Fruit fly (Drosophila melanogaster) whole organism, embryonic: ENCODE results near the gene Osi17.
A peak's percentile ranks its signal among the peaks of the same experiment; 100 is the strongest.

Experiments
- Atf3 ChIP-seq: fragments of 200-800 bp; sonication (Bioruptor generic); optimal IDR thresholded peaks from 3 replicates; lab custom pipeline; 2016; ENCODE audit warnings: missing biosample characterization, missing genetic modification characterization
- CG11695 ChIP-seq: fragments of 200-800 bp; sonication (Bioruptor generic); IDR thresholded peaks from 3 replicates; pipeline ENCODE4 v1.3.6; 2022; ENCODE audit warnings: missing biosample characterization, missing genetic modification characterization
- CG12219 ChIP-seq: fragments of 200-800 bp; sonication (Bioruptor generic); optimal IDR thresholded peaks from 3 replicates; lab custom pipeline; 2018; ENCODE audit warnings: missing biosample characterization, mild to moderate bottlenecking, missing genetic modification characterization
- CG12391 ChIP-seq: fragments of 200-800 bp; sonication (Bioruptor generic); optimal IDR thresholded peaks from 3 replicates; lab custom pipeline; 2018; ENCODE audit warnings: missing biosample characterization, mild to moderate bottlenecking, missing genetic modification characterization, moderate library complexity
- CG14050 ChIP-seq: fragments of 200-800 bp; sonication (Bioruptor generic); IDR thresholded peaks from 3 replicates; pipeline ENCODE4 v1.3.6; 2022; ENCODE audit warnings: missing biosample characterization, missing genetic modification characterization
- CG14965 ChIP-seq: fragments of 200-800 bp; sonication (Bioruptor generic); optimal IDR thresholded peaks from 2 replicates; lab custom pipeline; 2016; ENCODE audit warnings: missing biosample characterization, missing genetic modification characterization, borderline replicate concordance
- CG1529 ChIP-seq: fragments of 200-800 bp; sonication (Bioruptor generic); optimal IDR thresholded peaks from 3 replicates; lab custom pipeline; 2018; ENCODE audit warnings: missing biosample characterization, missing genetic modification characterization
- CG17361 ChIP-seq: fragments of 200-800 bp; sonication (Bioruptor generic); IDR thresholded peaks from 3 replicates; pipeline ENCODE4 v1.3.6; 2022; ENCODE audit warnings: missing biosample characterization, missing genetic modification characterization
- CG17612 ChIP-seq: fragments of 200-800 bp; sonication (Bioruptor generic); IDR thresholded peaks from 2 replicates; pipeline ENCODE4 v1.3.6; 2022; ENCODE audit warnings: missing biosample characterization, missing genetic modification characterization
- CG17802 ChIP-seq: fragments of 200-800 bp; sonication (Bioruptor generic); optimal IDR thresholded peaks from 2 replicates; lab custom pipeline; 2018; ENCODE audit warnings: missing biosample characterization, mild to moderate bottlenecking, missing genetic modification characterization, moderate library complexity
- CG18262 ChIP-seq: fragments of 200-800 bp; optimal IDR thresholded peaks from 3 replicates; lab custom pipeline; 2019; ENCODE audit warnings: missing biosample characterization, mild to moderate bottlenecking, missing genetic modification characterization, moderate library complexity
- CG3065 ChIP-seq: fragments of 200-800 bp; sonication (Bioruptor generic); optimal IDR thresholded peaks from 2 replicates; lab custom pipeline; 2016; ENCODE audit warnings: missing biosample characterization, missing genetic modification characterization
- CG3407 ChIP-seq: fragments of 200-800 bp; sonication (Bioruptor generic); optimal IDR thresholded peaks from 2 replicates; lab custom pipeline; 2018; ENCODE audit warnings: missing biosample characterization, mild to moderate bottlenecking, missing genetic modification characterization
- CG43689 ChIP-seq: fragments of 200-800 bp; sonication (Bioruptor generic); IDR thresholded peaks from 2 replicates; pipeline ENCODE4 v1.3.6; 2022; ENCODE audit warnings: missing biosample characterization, missing genetic modification characterization
- CG6254 ChIP-seq: fragments of 200-800 bp; sonication (Bioruptor generic); optimal IDR thresholded peaks from 3 replicates; lab custom pipeline; 2017; ENCODE audit warnings: mild to moderate bottlenecking, missing biosample characterization, missing genetic modification reagents, missing genetic modification characterization
- CG7556 ChIP-seq: fragments of 200-800 bp; sonication (Bioruptor generic); optimal IDR thresholded peaks from 2 replicates; lab custom pipeline; 2017; ENCODE audit warnings: missing biosample characterization, mild to moderate bottlenecking, missing genetic modification characterization
- CG8281 ChIP-seq: fragments of 200-800 bp; sonication (Bioruptor generic); optimal IDR thresholded peaks from 2 replicates; lab custom pipeline; 2018; ENCODE audit warnings: missing biosample characterization, mild to moderate bottlenecking, missing genetic modification characterization, moderate library complexity
- CG8359 ChIP-seq: fragments of 200-800 bp; sonication (Bioruptor generic); optimal IDR thresholded peaks from 2 replicates; lab custom pipeline; 2017; ENCODE audit warnings: missing biosample characterization, mild to moderate bottlenecking, missing genetic modification characterization, borderline replicate concordance
- CG8388 ChIP-seq: fragments of 200-800 bp; sonication (Bioruptor generic); optimal IDR thresholded peaks from 2 replicates; lab custom pipeline; 2019; ENCODE audit warnings: missing biosample characterization, mild to moderate bottlenecking, missing genetic modification characterization, moderate library complexity
- CG8765 ChIP-seq: fragments of 200-800 bp; sonication (Bioruptor generic); IDR thresholded peaks from 2 replicates; pipeline ENCODE4 v1.3.6; 2022; ENCODE audit warnings: missing biosample characterization, missing genetic modification characterization
- Dp ChIP-seq: fragments of 200-800 bp; sonication (Bioruptor generic); optimal IDR thresholded peaks from 2 replicates; lab custom pipeline; 2018; ENCODE audit warnings: missing biosample characterization, mild to moderate bottlenecking, missing genetic modification characterization, moderate library complexity
- ERR ChIP-seq: fragments of 200-800 bp; sonication (Bioruptor generic); optimal IDR thresholded peaks from 2 replicates; lab custom pipeline; 2016; ENCODE audit warnings: missing biosample characterization, missing genetic modification characterization
- Hand ChIP-seq: fragments of 200-800 bp; sonication (Bioruptor generic); optimal IDR thresholded peaks from 2 replicates; lab custom pipeline; 2017; ENCODE audit warnings: mild to moderate bottlenecking, missing biosample characterization, missing genetic modification reagents, missing genetic modification characterization
- Max ChIP-seq: fragments of 200-800 bp; sonication (Bioruptor generic); optimal IDR thresholded peaks from 2 replicates; lab custom pipeline; 2016; ENCODE audit warnings: missing biosample characterization, mild to moderate bottlenecking, missing genetic modification characterization
- Mrtf ChIP-seq: fragments of 200-800 bp; sonication (Bioruptor generic); IDR thresholded peaks from 3 replicates; pipeline ENCODE4 v1.3.6; 2022; ENCODE audit warnings: missing biosample characterization, missing genetic modification characterization
- Nf-YB ChIP-seq: fragments of 200-800 bp; sonication (Bioruptor generic); optimal IDR thresholded peaks from 3 replicates; lab custom pipeline; 2019; ENCODE audit warnings: missing biosample characterization, mild to moderate bottlenecking, missing genetic modification characterization, moderate library complexity
- Sry-δ ChIP-seq: fragments of 200-800 bp; sonication (Bioruptor generic); optimal IDR thresholded peaks from 2 replicates; lab custom pipeline; 2016; ENCODE audit warnings: missing biosample characterization, missing genetic modification characterization
- Ssrp ChIP-seq: fragments of 200-800 bp; sonication (Bioruptor generic); optimal IDR thresholded peaks from 2 replicates; lab custom pipeline; 2018; ENCODE audit warnings: missing biosample characterization, mild to moderate bottlenecking, missing genetic modification characterization, moderate library complexity
- Trl ChIP-seq, 3 experiments: fragments of >200 bp in 2 of 3; fragments of 200-800 bp in 1 of 3; sonication (Bioruptor generic) in 1 of 3; optimal IDR thresholded peaks; 2 replicates in 1 of 3; 3 replicates in 2 of 3; lab custom pipeline; 2016 to 2017; ENCODE audit warnings: missing biosample characterization in 1 of 3, missing genetic modification characterization in 1 of 3
- amos ChIP-seq: fragments of 200-800 bp; sonication (Bioruptor generic); IDR thresholded peaks from 2 replicates; pipeline ENCODE4 v1.3.6; 2022; ENCODE audit warnings: missing biosample characterization, missing genetic modification characterization; ENCODE audit not compliant: partially characterized antibody
- az2 ChIP-seq: fragments of 200-800 bp; sonication (Bioruptor generic); optimal IDR thresholded peaks from 3 replicates; lab custom pipeline; 2016; ENCODE audit warnings: missing biosample characterization, missing genetic modification characterization
- cas ChIP-seq: fragments of 200-800 bp; sonication (Bioruptor generic); IDR thresholded peaks from 2 replicates; pipeline ENCODE4 v1.3.6; 2022; ENCODE audit warnings: missing biosample characterization, missing genetic modification characterization
- crc ChIP-seq: fragments of 200-800 bp; sonication (Bioruptor generic); optimal IDR thresholded peaks from 2 replicates; lab custom pipeline; 2016; ENCODE audit warnings: missing biosample characterization, missing genetic modification characterization
- crp ChIP-seq, 2 experiments: fragments of 200-800 bp; sonication (Bioruptor generic); optimal IDR thresholded peaks; 2 replicates in 1 of 2; 3 replicates in 1 of 2; lab custom pipeline; 2017; ENCODE audit warnings: missing biosample characterization in 2 of 2, missing genetic modification characterization in 2 of 2, mild to moderate bottlenecking in 1 of 2, moderate library complexity in 1 of 2
- en ChIP-seq: fragments of 200-800 bp; sonication (Bioruptor generic); optimal IDR thresholded peaks from 2 replicates; lab custom pipeline; 2016; ENCODE audit warnings: missing biosample characterization, missing genetic modification characterization
- eve ChIP-seq, 2 experiments: fragments of >200 bp; optimal IDR thresholded peaks; 2 replicates each; lab custom pipeline; 2017; ENCODE audit warnings: missing biosample characterization in 2 of 2, missing genetic modification characterization in 2 of 2
- ewg ChIP-seq: fragments of 200-800 bp; sonication (Bioruptor generic); optimal IDR thresholded peaks from 3 replicates; lab custom pipeline; 2017; ENCODE audit warnings: mild to moderate bottlenecking, missing biosample characterization, missing genetic modification reagents, missing genetic modification characterization
- gce ChIP-seq: fragments of 200-800 bp; sonication (Bioruptor generic); IDR thresholded peaks from 3 replicates; pipeline ENCODE4 v1.3.6; 2022; ENCODE audit warnings: missing biosample characterization, missing genetic modification characterization
- inv ChIP-seq: fragments of 200-800 bp; sonication (Bioruptor generic); IDR thresholded peaks from 2 replicates; pipeline ENCODE4 v1.3.6; 2022; ENCODE audit warnings: missing biosample characterization, missing genetic modification characterization; ENCODE audit not compliant: partially characterized antibody
- jigr1 ChIP-seq: fragments of 200-800 bp; sonication (Bioruptor generic); IDR thresholded peaks from 3 replicates; pipeline ENCODE4 v1.3.6; 2022; ENCODE audit warnings: missing biosample characterization, missing genetic modification characterization
- kay ChIP-seq: fragments of 200-800 bp; sonication (Bioruptor generic); optimal IDR thresholded peaks from 2 replicates; lab custom pipeline; 2016; ENCODE audit warnings: missing biosample characterization, missing genetic modification characterization
- kni ChIP-seq: fragments of 200-800 bp; sonication (Bioruptor generic); optimal IDR thresholded peaks from 3 replicates; lab custom pipeline; 2017; ENCODE audit warnings: mild to moderate bottlenecking, missing biosample characterization, missing genetic modification reagents, missing genetic modification characterization
- knrl ChIP-seq: fragments of 200-800 bp; sonication (Bioruptor generic); IDR thresholded peaks from 3 replicates; pipeline ENCODE4 v1.3.6; 2022; ENCODE audit warnings: missing biosample characterization, missing genetic modification characterization; ENCODE audit not compliant: partially characterized antibody
- nerfin-1 ChIP-seq: fragments of 200-800 bp; sonication (Bioruptor generic); optimal IDR thresholded peaks from 3 replicates; lab custom pipeline; 2019; ENCODE audit warnings: missing biosample characterization, mild to moderate bottlenecking, missing genetic modification characterization, moderate library complexity
- onecut ChIP-seq: fragments of 200-800 bp; sonication (Bioruptor generic); IDR thresholded peaks from 2 replicates; pipeline ENCODE4 v1.3.6; 2022; ENCODE audit warnings: missing biosample characterization, missing genetic modification characterization
- phol ChIP-seq: fragments of 200-800 bp; sonication (Bioruptor generic); optimal IDR thresholded peaks from 3 replicates; lab custom pipeline; 2018; ENCODE audit warnings: missing biosample characterization, mild to moderate bottlenecking, missing genetic modification characterization, moderate library complexity
- pros ChIP-seq: fragments of 200-800 bp; sonication (Bioruptor generic); optimal IDR thresholded peaks from 3 replicates; lab custom pipeline; 2019; ENCODE audit warnings: missing biosample characterization, mild to moderate bottlenecking, missing genetic modification characterization, moderate library complexity
- tap ChIP-seq: fragments of 200-800 bp; optimal IDR thresholded peaks from 3 replicates; lab custom pipeline; 2019; ENCODE audit warnings: missing biosample characterization, mild to moderate bottlenecking, missing genetic modification characterization, moderate library complexity
- tup ChIP-seq: fragments of 200-800 bp; sonication (Bioruptor generic); optimal IDR thresholded peaks from 2 replicates; lab custom pipeline; 2016; ENCODE audit warnings: missing biosample characterization, mild to moderate bottlenecking, missing genetic modification characterization, moderate library complexity
- z ChIP-seq: fragments of 200-800 bp; sonication (Bioruptor generic); IDR thresholded peaks from 3 replicates; pipeline ENCODE4 v1.3.6; 2022; ENCODE audit warnings: missing biosample characterization, missing genetic modification characterization

The Osi17 gene

dm6 chr3R:6368100-6368499 lies 56.5 kb downstream of the Osi17 start, which contains the start of gene CG42724 (continued):
- TF ChIP-seq Trl (optimal IDR thresholded peaks at IDR 0.05; lab: Kevin White, UChicago): peak in 1 of 2 experiments; percentile 48
- TF ChIP-seq Trl (GFP tag; optimal IDR thresholded peaks at IDR 0.05; lab: Kevin White, UChicago): peak; percentile 83
- TF ChIP-seq Ssrp (tag; lab: Kevin White, UChicago): no peak
- TF ChIP-seq en: peak; percentile 44
- TF ChIP-seq az2 (GFP tag; lab: Kevin White, UChicago): peak; percentile 47
- TF ChIP-seq amos (GFP tag; lab: Robert Waterston, UW): peak; percentile 48; the same call in 1 of the 2 replicates
- TF ChIP-seq CG43689 (GFP tag; lab: Robert Waterston, UW): no peak
- TF ChIP-seq jigr1 (GFP tag; lab: Robert Waterston, UW): no peak
- TF ChIP-seq Mrtf (GFP tag; lab: Robert Waterston, UW): 0 out of 3 replicates have a peak, but pooled peaks have one; percentile 44
- no peak for TF ChIP-seq CG17802
- TF ChIP-seq CG17361: no peak
- no peak for TF ChIP-seq Nf-YB (GFP tag; lab: Kevin White, UChicago)
- TF ChIP-seq tup (GFP tag; lab: Kevin White, UChicago): no peak
- TF ChIP-seq ERR: peak; percentile 70
- TF ChIP-seq pros (GFP tag; lab: Kevin White, UChicago): no peak
- TF ChIP-seq CG3065 (GFP tag; lab: Kevin White, UChicago): no peak
- TF ChIP-seq CG14050: peak; percentile 55; the same call in 1 of the 3 replicates
- peak; percentile 54 for TF ChIP-seq phol
- TF ChIP-seq CG8388 (GFP tag; lab: Kevin White, UChicago): no peak
- TF ChIP-seq Sry-δ (GFP tag; lab: Kevin White, UChicago): peak; percentile 96
- no peak for TF ChIP-seq tap
- TF ChIP-seq CG17612: no peak
- peak; percentile 24 for TF ChIP-seq Dp (GFP tag; lab: Kevin White, UChicago)
- TF ChIP-seq crp (GFP tag; optimal IDR thresholded peaks at IDR 0.05; lab: Kevin White, UChicago): no peak
- TF ChIP-seq CG1529 (GFP tag; lab: Kevin White, UChicago): no peak
- no peak for TF ChIP-seq CG11695 (GFP tag; lab: Robert Waterston, UW)
- no peak for TF ChIP-seq kni (GFP tag; lab: Kevin White, UChicago)
- TF ChIP-seq CG14965 (GFP tag; lab: Kevin White, UChicago): no peak
- TF ChIP-seq CG18262: no peak
- 0 out of 2 replicates have a peak, but pooled peaks have one; percentile 28 for TF ChIP-seq inv (GFP tag; lab: Robert Waterston, UW)
- no peak for TF ChIP-seq CG12219 (GFP tag; lab: Kevin White, UChicago)
- no peak for TF ChIP-seq CG12391 (tag; lab: Kevin White, UChicago)
- TF ChIP-seq crc: peak; percentile 46
- no peak for TF ChIP-seq CG8359 (GFP tag; lab: Kevin White, UChicago)
- TF ChIP-seq CG8281 (tag; lab: Kevin White, UChicago): no peak
- peak; percentile 11 for TF ChIP-seq Max
- TF ChIP-seq CG8765 (GFP tag; lab: Robert Waterston, UW): no peak
- TF ChIP-seq CG7556 (GFP tag; lab: Kevin White, UChicago): no peak
- no peak for TF ChIP-seq onecut (GFP tag; lab: Robert Waterston, UW)
- TF ChIP-seq nerfin-1 (tag; lab: Kevin White, UChicago): no peak
- peak; percentile 12 for TF ChIP-seq kay (GFP tag; lab: Kevin White, UChicago)
- TF ChIP-seq Atf3 (GFP tag; lab: Kevin White, UChicago): peak; percentile 53
- TF ChIP-seq knrl (GFP tag; lab: Robert Waterston, UW): peak; percentile 51; the same call in 2 of the 3 replicates
- no peak for TF ChIP-seq CG3407 (GFP tag; lab: Kevin White, UChicago)
- TF ChIP-seq eve (GFP tag; optimal IDR thresholded peaks at IDR 0.05; lab: Kevin White, UChicago): no peak
- no peak for TF ChIP-seq CG6254 (GFP tag; lab: Kevin White, UChicago)
- TF ChIP-seq z: no peak
- no peak for TF ChIP-seq ewg (GFP tag; lab: Kevin White, UChicago)
- no peak for TF ChIP-seq cas (GFP tag; lab: Robert Waterston, UW)
- no peak for TF ChIP-seq gce (GFP tag; lab: Robert Waterston, UW)
- no peak for TF ChIP-seq Hand (GFP tag; lab: Kevin White, UChicago)
